Worm (Caenorhabditis elegans) whole organism, early embryonic: ENCODE data around the gene dsc-4.

ENCODE experiments used
- ets-7 ChIP-seq: sonication (generic microtip); optimal IDR thresholded peaks from 2 replicates; lab custom pipeline; 2016; ENCODE audit warnings: missing genotype, missing genetic modification characterization, missing compliant biosample characterization
- pes-1 ChIP-seq: fragments of 200-800 bp; sonication (Bioruptor generic); IDR thresholded peaks from 2 replicates; pipeline ENCODE4 v1.3.6; 2022; ENCODE audit warnings: missing genetic modification reagents, missing genetic modification characterization, missing compliant biosample characterization

DNA sequence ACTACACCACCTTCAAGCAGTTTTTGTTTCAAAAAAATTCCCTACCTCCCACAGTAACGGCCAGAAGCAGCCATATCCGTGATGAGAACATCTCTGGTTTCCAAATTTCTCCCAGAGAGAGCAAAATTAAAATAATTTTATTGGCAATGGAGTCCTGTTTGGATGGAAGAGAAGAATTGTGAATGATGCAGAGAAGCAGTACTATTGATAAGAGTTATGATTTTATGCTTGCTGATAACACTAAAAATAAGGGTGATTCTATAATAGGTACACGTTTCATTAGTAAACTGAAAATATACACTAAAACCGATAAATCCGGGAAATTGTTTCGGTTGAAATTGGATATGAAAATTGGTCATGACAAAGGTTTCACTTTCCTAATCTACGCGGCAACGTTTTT lies at the start of gene dsc-4:
- TF ChIP-seq pes-1 (GFP tag; lab: Robert Waterston, UW) (no peak), ets-7 (tag; lab: Kevin White, UChicago) (no peak)
